Worm (Caenorhabditis elegans) whole organism, late embryonic: ENCODE data around the gene H40L08.1.

ENCODE experiments used
- C08G9.2 ChIP-seq: sonication (generic microtip); optimal IDR thresholded peaks from 2 replicates; lab custom pipeline; 2016; ENCODE audit warnings: mild to moderate bottlenecking, missing genetic modification characterization, moderate library complexity, missing compliant biosample characterization
- K02D7.2 ChIP-seq: sonication (generic microtip); optimal IDR thresholded peaks from 2 replicates; lab custom pipeline; 2017; ENCODE audit warnings: mild to moderate bottlenecking, missing genetic modification characterization, missing compliant biosample characterization
- K09A11.1 ChIP-seq: sonication (generic microtip); optimal IDR thresholded peaks from 2 replicates; lab custom pipeline; 2017; ENCODE audit warnings: antibody characterized with exemption, mild to moderate bottlenecking, missing genetic modification characterization, missing compliant biosample characterization; ENCODE audit not compliant: insufficient read depth
- T23F11.4 ChIP-seq: fragments of 200-800 bp; sonication (Bioruptor generic); optimal IDR thresholded peaks from 2 replicates; lab custom pipeline; 2018; ENCODE audit warnings: mild to moderate bottlenecking, missing genetic modification characterization, missing compliant biosample characterization
- ama-1 ChIP-seq: fragments of 150-350 bp; optimal IDR thresholded peaks from 2 replicates; lab custom pipeline; 2014
- ceh-19 ChIP-seq: fragments of 200-800 bp; sonication (Bioruptor generic); optimal IDR thresholded peaks from 2 replicates; lab custom pipeline; 2018; ENCODE audit warnings: mild to moderate bottlenecking, missing genetic modification characterization, missing compliant biosample characterization
- ceh-24 ChIP-seq: sonication (generic microtip); optimal IDR thresholded peaks from 2 replicates; lab custom pipeline; 2016; ENCODE audit warnings: mild to moderate bottlenecking, missing genetic modification characterization, missing compliant biosample characterization
- ceh-30 ChIP-seq: fragments of 150-350 bp; optimal IDR thresholded peaks from 2 replicates; lab custom pipeline; 2014; ENCODE audit warnings: missing biosample characterization, missing genetic modification characterization
- ceh-45 ChIP-seq: fragments of 200-800 bp; sonication (Bioruptor generic); IDR thresholded peaks from 2 replicates; pipeline ENCODE4 v1.3.6; 2022; ENCODE audit warnings: missing genetic modification reagents, missing genetic modification characterization, missing compliant biosample characterization
- ceh-9 ChIP-seq: sonication (generic microtip); optimal IDR thresholded peaks from 2 replicates; lab custom pipeline; 2016; ENCODE audit warnings: mild to moderate bottlenecking, missing genetic modification characterization, inconsistent platforms, missing compliant biosample characterization
- elt-2 ChIP-seq: sonication (generic microtip); optimal IDR thresholded peaks from 2 replicates; lab custom pipeline; 2016; ENCODE audit warnings: missing genetic modification reagents, missing genetic modification characterization, missing compliant biosample characterization
- elt-4 ChIP-seq: sonication (generic microtip); optimal IDR thresholded peaks from 2 replicates; lab custom pipeline; 2016; ENCODE audit warnings: missing genetic modification characterization, missing compliant biosample characterization
- eyg-1 ChIP-seq: sonication (generic microtip); optimal IDR thresholded peaks from 2 replicates; lab custom pipeline; 2016; ENCODE audit warnings: missing genotype, missing genetic modification characterization, missing compliant biosample characterization
- fax-1 ChIP-seq: sonication (generic microtip); optimal IDR thresholded peaks from 2 replicates; lab custom pipeline; 2016; ENCODE audit warnings: missing genotype, missing genetic modification characterization, missing compliant biosample characterization
- fkh-6 ChIP-seq: sonication (generic microtip); optimal IDR thresholded peaks from 2 replicates; lab custom pipeline; 2016; ENCODE audit warnings: missing genetic modification characterization, missing compliant biosample characterization
- gmeb-2 ChIP-seq: sonication (generic microtip); optimal IDR thresholded peaks from 2 replicates; lab custom pipeline; 2016; ENCODE audit warnings: missing genetic modification characterization, inconsistent platforms, missing compliant biosample characterization
- hlh-13 ChIP-seq: fragments of 200-800 bp; sonication (Bioruptor generic); optimal IDR thresholded peaks from 2 replicates; lab custom pipeline; 2018; ENCODE audit warnings: mild to moderate bottlenecking, missing genetic modification characterization, missing compliant biosample characterization
- hlh-15 ChIP-seq: sonication (generic microtip); optimal IDR thresholded peaks from 2 replicates; lab custom pipeline; 2016; ENCODE audit warnings: missing genetic modification characterization, missing compliant biosample characterization
- hlh-30 ChIP-seq: sonication (generic microtip); optimal IDR thresholded peaks from 2 replicates; lab custom pipeline; 2017; ENCODE audit warnings: antibody characterized with exemption, missing genetic modification characterization, missing compliant biosample characterization; ENCODE audit not compliant: insufficient read depth
- hlh-6 ChIP-seq: sonication (generic microtip); optimal IDR thresholded peaks from 2 replicates; lab custom pipeline; 2016; ENCODE audit warnings: missing genotype, missing genetic modification characterization, missing compliant biosample characterization
- lin-11 ChIP-seq: fragments of 200-800 bp; sonication (Bioruptor generic); optimal IDR thresholded peaks from 2 replicates; lab custom pipeline; 2018; ENCODE audit warnings: mild to moderate bottlenecking, missing genetic modification characterization, missing compliant biosample characterization
- mec-3 ChIP-seq: sonication (generic microtip); optimal IDR thresholded peaks from 2 replicates; lab custom pipeline; 2016; ENCODE audit warnings: borderline replicate concordance, missing genetic modification characterization, missing compliant biosample characterization
- nhr-11 ChIP-seq: fragments of 150-350 bp; optimal IDR thresholded peaks from 2 replicates; lab custom pipeline; 2014; ENCODE audit warnings: missing biosample characterization, missing genetic modification characterization
- nhr-232 ChIP-seq: sonication (generic microtip); optimal IDR thresholded peaks from 2 replicates; lab custom pipeline; 2016; ENCODE audit warnings: missing genetic modification characterization, missing compliant biosample characterization
- npax-4 ChIP-seq: sonication (generic microtip); optimal IDR thresholded peaks from 2 replicates; lab custom pipeline; 2016; ENCODE audit warnings: missing genetic modification characterization, missing compliant biosample characterization
- odd-2 ChIP-seq: sonication (generic microtip); optimal IDR thresholded peaks from 2 replicates; lab custom pipeline; 2017; ENCODE audit warnings: antibody characterized with exemption, mild to moderate bottlenecking, missing genetic modification characterization, missing compliant biosample characterization
- pag-3 ChIP-seq: sonication (generic microtip); optimal IDR thresholded peaks from 2 replicates; lab custom pipeline; 2016; ENCODE audit warnings: missing compliant biosample characterization, missing genetic modification characterization, borderline replicate concordance
- pat-9 ChIP-seq: fragments of 200-800 bp; sonication (Bioruptor generic); optimal IDR thresholded peaks from 2 replicates; lab custom pipeline; 2018; ENCODE audit warnings: mild to moderate bottlenecking, missing genetic modification characterization, moderate library complexity, missing compliant biosample characterization
- pax-1 ChIP-seq: fragments of 150-350 bp; optimal IDR thresholded peaks from 2 replicates; lab custom pipeline; 2014; ENCODE audit warnings: missing biosample characterization, missing genetic modification characterization
- pha-4 ChIP-seq: fragments of 150-350 bp; optimal IDR thresholded peaks from 2 replicates; lab custom pipeline; 2018; ENCODE audit warnings: missing biosample characterization, missing genetic modification reagents, missing genetic modification characterization
- rnt-1 ChIP-seq: sonication (generic microtip); optimal IDR thresholded peaks from 2 replicates; lab custom pipeline; 2016; ENCODE audit warnings: missing genetic modification characterization, missing compliant biosample characterization
- sox-2 ChIP-seq: fragments of 200-800 bp; sonication (Bioruptor generic); IDR thresholded peaks from 2 replicates; pipeline ENCODE4 v1.3.6; 2022; ENCODE audit warnings: missing genetic modification reagents, missing genetic modification characterization, missing compliant biosample characterization
- sox-4 ChIP-seq: sonication (generic microtip); optimal IDR thresholded peaks from 2 replicates; lab custom pipeline; 2017; ENCODE audit warnings: mild to moderate bottlenecking, missing genetic modification characterization, inconsistent platforms, missing compliant biosample characterization
- tbx-7 ChIP-seq: sonication (generic microtip); optimal IDR thresholded peaks from 2 replicates; lab custom pipeline; 2016; ENCODE audit warnings: missing genotype, missing genetic modification characterization, missing compliant biosample characterization
- ttx-3 ChIP-seq: sonication (generic microtip); optimal IDR thresholded peaks from 2 replicates; lab custom pipeline; 2016; ENCODE audit warnings: missing genetic modification reagents, missing genetic modification characterization, missing compliant biosample characterization
- unc-86 ChIP-seq: sonication (generic microtip); optimal IDR thresholded peaks from 2 replicates; lab custom pipeline; 2016; ENCODE audit warnings: missing genetic modification characterization, missing compliant biosample characterization
- ztf-16 ChIP-seq: sonication (generic microtip); optimal IDR thresholded peaks from 2 replicates; lab custom pipeline; 2017; ENCODE audit warnings: missing genetic modification characterization, missing compliant biosample characterization

H40L08.1 gene

ce11 chrX:15050006-15050405, 33.9 kb downstream of the H40L08.1 start:
- no peak for TF ChIP-seq sox-4 (tag; lab: Kevin White, UChicago)
- TF ChIP-seq ztf-16 (tag; lab: Kevin White, UChicago): no peak
- TF ChIP-seq fax-1 (tag; lab: Kevin White, UChicago): no peak
- TF ChIP-seq hlh-6 (tag; lab: Kevin White, UChicago): no peak
- TF ChIP-seq gmeb-2: no peak
- no peak for TF ChIP-seq mec-3 (tag; lab: Kevin White, UChicago)
- TF ChIP-seq odd-2 (tag; lab: Kevin White, UChicago): no peak
- TF ChIP-seq hlh-13: no peak
- no peak for TF ChIP-seq hlh-30 (tag; lab: Kevin White, UChicago)
- TF ChIP-seq nhr-11 (tag; lab: Kevin White, UChicago): no peak
- TF ChIP-seq nhr-232: no peak
- TF ChIP-seq npax-4 (tag; lab: Kevin White, UChicago): no peak
- TF ChIP-seq K09A11.1 (tag; lab: Kevin White, UChicago): no peak
- no peak for TF ChIP-seq elt-2 (tag; lab: Kevin White, UChicago)
- no peak for TF ChIP-seq ceh-19 (GFP tag; lab: Kevin White, UChicago)
- no peak for TF ChIP-seq eyg-1 (tag; lab: Kevin White, UChicago)
- TF ChIP-seq tbx-7: no peak
- no peak for TF ChIP-seq ceh-9 (tag; lab: Kevin White, UChicago)

ce11 chrX:15047541-15047940, 36.3 kb downstream of the H40L08.1 start:
- no peak for TF ChIP-seq ceh-45 (GFP tag; lab: Robert Waterston, UW)
- no peak for TF ChIP-seq pax-1 (tag; lab: Kevin White, UChicago)
- TF ChIP-seq unc-86 (tag; lab: Kevin White, UChicago): no peak

DNA sequence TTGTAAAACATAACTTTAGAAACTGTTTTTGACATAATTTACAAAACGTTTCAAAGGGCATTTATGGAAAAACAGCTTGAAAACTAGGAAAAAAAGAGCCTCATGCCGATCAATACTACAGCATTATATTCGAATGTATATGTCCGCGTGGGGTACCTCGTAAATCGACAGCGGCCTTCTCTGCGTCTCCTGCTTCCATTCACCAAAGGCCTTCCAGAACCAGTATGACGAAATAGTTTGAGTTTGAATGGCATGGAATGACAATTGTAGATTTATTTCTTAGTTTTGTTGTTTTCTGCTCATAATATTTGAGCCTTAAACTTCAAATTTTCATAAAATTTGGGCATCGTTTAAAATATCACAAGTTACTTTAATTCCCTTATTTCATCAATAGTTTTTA, 38.5 kb downstream of the H40L08.1 start:
- TF ChIP-seq ceh-30 (tag; lab: Kevin White, UChicago) (no peak), rnt-1 (no peak), fkh-6 (tag; lab: Kevin White, UChicago) (no peak), ceh-24 (no peak), C08G9.2 (tag; lab: Kevin White, UChicago) (no peak), pat-9 (tag; lab: Kevin White, UChicago) (no peak), mec-3 (tag; lab: Kevin White, UChicago) (no peak), elt-2 (tag; lab: Kevin White, UChicago) (no peak), hlh-13 (no peak), pha-4 (tag; lab: Kevin White, UChicago) (no peak), lin-11 (tag; lab: Kevin White, UChicago) (no peak), hlh-15 (tag; lab: Kevin White, UChicago) (no peak)
- TF ChIP-seq, all 69 proteins: peak for 0

ce11 chrX:15042549-15042948, 41.3 kb downstream of the H40L08.1 start:
- TF ChIP-seq ceh-24 (no peak), rnt-1 (no peak), lin-11 (tag; lab: Kevin White, UChicago) (no peak), fax-1 (tag; lab: Kevin White, UChicago) (no peak), hlh-6 (tag; lab: Kevin White, UChicago) (no peak), T23F11.4 (GFP tag; lab: Kevin White, UChicago) (no peak), gmeb-2 (no peak), elt-4 (tag; lab: Kevin White, UChicago) (no peak), pha-4 (tag; lab: Kevin White, UChicago) (no peak), sox-2 (GFP tag; lab: Robert Waterston, UW) (no peak), mec-3 (tag; lab: Kevin White, UChicago) (no peak), ttx-3 (tag; lab: Kevin White, UChicago) (no peak), ama-1 (lab: Kevin White, UChicago) (no peak), K02D7.2 (no peak), ceh-45 (GFP tag; lab: Robert Waterston, UW) (no peak), fkh-6 (tag; lab: Kevin White, UChicago) (no peak), pag-3 (tag; lab: Kevin White, UChicago) (no peak), eyg-1 (tag; lab: Kevin White, UChicago) (no peak)
